Worm (Caenorhabditis elegans) whole organism, mixed stage, embryonic: ENCODE data around the gene R08F11.1.

ENCODE experiments used
- blmp-1 ChIP-seq: fragments of 150-350 bp; optimal IDR thresholded peaks from 2 replicates; lab custom pipeline; 2014; ENCODE audit warnings: missing biosample characterization, missing genetic modification characterization
- ces-1 ChIP-seq: fragments of 150-350 bp; optimal IDR thresholded peaks from 2 replicates; lab custom pipeline; 2014; ENCODE audit warnings: missing biosample characterization, missing genetic modification reagents, missing genetic modification characterization
- drap-1 ChIP-seq: fragments of 200-800 bp; sonication (Bioruptor generic); optimal IDR thresholded peaks from 3 replicates; lab custom pipeline; 2018; ENCODE audit warnings: mild to moderate bottlenecking, missing genetic modification characterization, missing compliant biosample characterization
- ham-2 ChIP-seq: fragments of 200-800 bp; sonication (Bioruptor generic); optimal IDR thresholded peaks from 2 replicates; lab custom pipeline; 2018; ENCODE audit warnings: mild to moderate bottlenecking, missing genetic modification characterization, missing compliant biosample characterization
- hlh-1 ChIP-seq: fragments of 150-350 bp; optimal IDR thresholded peaks from 2 replicates; lab custom pipeline; 2014; ENCODE audit warnings: missing biosample characterization, missing genetic modification reagents, missing genetic modification characterization
- mab-5 ChIP-seq: fragments of 150-350 bp; optimal IDR thresholded peaks from 2 replicates; lab custom pipeline; 2014; ENCODE audit warnings: missing biosample characterization, missing genetic modification characterization
- mep-1 ChIP-seq: fragments of 150-350 bp; optimal IDR thresholded peaks from 2 replicates; lab custom pipeline; 2017; ENCODE audit warnings: missing biosample characterization, missing genetic modification reagents, missing genetic modification characterization, inconsistent platforms
- mls-2 ChIP-seq: sonication (generic microtip); optimal IDR thresholded peaks from 2 replicates; lab custom pipeline; 2016; ENCODE audit warnings: mild to moderate bottlenecking, missing genetic modification characterization, moderate library complexity, missing compliant biosample characterization
- nhr-237 ChIP-seq: fragments of 150-350 bp; optimal IDR thresholded peaks from 2 replicates; lab custom pipeline; 2014; ENCODE audit warnings: missing biosample characterization, missing genetic modification characterization
- nhr-76 ChIP-seq: sonication (generic microtip); optimal IDR thresholded peaks from 2 replicates; lab custom pipeline; 2017; ENCODE audit warnings: missing biosample characterization, missing genetic modification characterization
- snpc-4 ChIP-seq: fragments of 150-350 bp; optimal IDR thresholded peaks from 2 replicates; lab custom pipeline; 2014; ENCODE audit warnings: missing biosample characterization, missing genetic modification characterization
- tbx-8 ChIP-seq: fragments of 200-800 bp; sonication (Bioruptor generic); optimal IDR thresholded peaks from 2 replicates; lab custom pipeline; 2018; ENCODE audit warnings: mild to moderate bottlenecking, missing genetic modification characterization, moderate library complexity, missing compliant biosample characterization

DNA sequence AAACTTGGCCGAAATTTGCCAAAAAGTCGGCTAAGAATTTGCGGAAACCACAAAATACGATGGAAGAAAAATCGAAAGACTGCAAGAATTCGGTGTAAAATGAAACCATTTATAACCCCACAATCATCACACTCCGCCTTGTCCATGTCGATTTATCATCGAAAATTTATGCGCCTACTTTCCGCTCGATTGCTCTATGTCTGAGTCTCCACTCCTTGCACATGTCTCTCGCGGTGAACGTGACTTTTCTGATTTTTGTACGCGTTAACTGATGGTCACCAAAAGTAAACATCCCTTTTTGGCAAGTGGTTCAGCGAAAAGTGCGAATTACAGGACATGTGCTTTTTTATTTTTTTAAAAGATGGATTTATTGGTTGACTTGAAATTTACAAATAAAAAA lies 7.1 kb downstream of the R08F11.1 start:
- TF ChIP-seq blmp-1 (tag; lab: Kevin White, UChicago) (no peak), mls-2 (tag; lab: Kevin White, UChicago) (no peak), mep-1 (tag; lab: Kevin White, UChicago) (no peak), snpc-4 (tag; lab: Kevin White, UChicago) (no peak), ham-2 (no peak), nhr-237 (tag; lab: Kevin White, UChicago) (no peak), mab-5 (no peak), drap-1 (GFP tag; lab: Kevin White, UChicago) (no peak), nhr-76 (tag; lab: Kevin White, UChicago) (no peak), ces-1 (GFP tag; lab: Kevin White, UChicago) (no peak), tbx-8 (GFP tag; lab: Kevin White, UChicago) (no peak), hlh-1 (tag; lab: Kevin White, UChicago) (no peak)
